Worm (Caenorhabditis elegans) whole organism, mixed stage, embryonic: ENCODE data around the gene F28A12.3.
A peak's percentile ranks its signal among the peaks of the same experiment; 100 is the strongest.

Source experiments
- M03D4.4 ChIP-seq: sonication (generic microtip); optimal IDR thresholded peaks from 2 replicates; lab custom pipeline; 2017; ENCODE audit warnings: mild to moderate bottlenecking, missing genetic modification characterization, missing compliant biosample characterization
- bed-3 ChIP-seq: fragments of 200-800 bp; sonication (Bioruptor generic); optimal IDR thresholded peaks from 3 replicates; lab custom pipeline; 2018; ENCODE audit warnings: mild to moderate bottlenecking, missing genetic modification characterization, moderate library complexity, missing compliant biosample characterization
- blmp-1 ChIP-seq: fragments of 150-350 bp; optimal IDR thresholded peaks from 2 replicates; lab custom pipeline; 2014; ENCODE audit warnings: missing biosample characterization, missing genetic modification characterization
- ceh-43 ChIP-seq: fragments of 200-800 bp; sonication (Bioruptor generic); optimal IDR thresholded peaks from 2 replicates; lab custom pipeline; 2018; ENCODE audit warnings: mild to moderate bottlenecking, missing genetic modification characterization, moderate library complexity, missing compliant biosample characterization
- ceh-83 ChIP-seq: fragments of 200-800 bp; sonication (Bioruptor generic); optimal IDR thresholded peaks from 2 replicates; lab custom pipeline; 2018; ENCODE audit warnings: mild to moderate bottlenecking, missing genetic modification characterization, missing compliant biosample characterization
- ces-1 ChIP-seq: fragments of 150-350 bp; optimal IDR thresholded peaks from 2 replicates; lab custom pipeline; 2014; ENCODE audit warnings: missing biosample characterization, missing genetic modification reagents, missing genetic modification characterization
- cnd-1 ChIP-seq: fragments of 200-800 bp; sonication (Bioruptor generic); optimal IDR thresholded peaks from 2 replicates; lab custom pipeline; 2018; ENCODE audit warnings: mild to moderate bottlenecking, missing genetic modification characterization, missing compliant biosample characterization
- drap-1 ChIP-seq: fragments of 200-800 bp; sonication (Bioruptor generic); optimal IDR thresholded peaks from 3 replicates; lab custom pipeline; 2018; ENCODE audit warnings: mild to moderate bottlenecking, missing genetic modification characterization, missing compliant biosample characterization
- elt-1 ChIP-seq: sonication (generic microtip); optimal IDR thresholded peaks from 2 replicates; lab custom pipeline; 2017; ENCODE audit warnings: missing genetic modification characterization, mild to moderate bottlenecking, missing compliant biosample characterization, antibody characterized with exemption, moderate library complexity, borderline replicate concordance; ENCODE audit not compliant: insufficient read depth
- flh-1 ChIP-seq: fragments of 200-800 bp; sonication (Bioruptor generic); optimal IDR thresholded peaks from 2 replicates; lab custom pipeline; 2018; ENCODE audit warnings: mild to moderate bottlenecking, missing genetic modification characterization, moderate library complexity, missing compliant biosample characterization
- ham-2 ChIP-seq: fragments of 200-800 bp; sonication (Bioruptor generic); optimal IDR thresholded peaks from 2 replicates; lab custom pipeline; 2018; ENCODE audit warnings: mild to moderate bottlenecking, missing genetic modification characterization, missing compliant biosample characterization
- hlh-1 ChIP-seq: fragments of 150-350 bp; optimal IDR thresholded peaks from 2 replicates; lab custom pipeline; 2014; ENCODE audit warnings: missing biosample characterization, missing genetic modification reagents, missing genetic modification characterization
- lin-13 ChIP-seq: fragments of 150-350 bp; optimal IDR thresholded peaks from 2 replicates; lab custom pipeline; 2014; ENCODE audit warnings: missing biosample characterization, missing genetic modification characterization
- lsy-2 ChIP-seq: fragments of 150-350 bp; optimal IDR thresholded peaks from 2 replicates; lab custom pipeline; 2014; ENCODE audit warnings: missing biosample characterization, missing genetic modification characterization
- mab-5 ChIP-seq: fragments of 150-350 bp; optimal IDR thresholded peaks from 2 replicates; lab custom pipeline; 2014; ENCODE audit warnings: missing biosample characterization, missing genetic modification characterization
- mep-1 ChIP-seq: fragments of 150-350 bp; optimal IDR thresholded peaks from 2 replicates; lab custom pipeline; 2017; ENCODE audit warnings: missing biosample characterization, missing genetic modification reagents, missing genetic modification characterization, inconsistent platforms
- mls-2 ChIP-seq: sonication (generic microtip); optimal IDR thresholded peaks from 2 replicates; lab custom pipeline; 2016; ENCODE audit warnings: mild to moderate bottlenecking, missing genetic modification characterization, moderate library complexity, missing compliant biosample characterization
- nhr-12 ChIP-seq: fragments of 150-350 bp; optimal IDR thresholded peaks from 2 replicates; lab custom pipeline; 2014; ENCODE audit warnings: missing biosample characterization, missing genetic modification characterization
- nhr-237 ChIP-seq: fragments of 150-350 bp; optimal IDR thresholded peaks from 2 replicates; lab custom pipeline; 2014; ENCODE audit warnings: missing biosample characterization, missing genetic modification characterization
- nhr-28 ChIP-seq: fragments of 150-350 bp; optimal IDR thresholded peaks from 2 replicates; lab custom pipeline; 2014; ENCODE audit warnings: missing biosample characterization, missing genetic modification characterization
- nhr-76 ChIP-seq: sonication (generic microtip); optimal IDR thresholded peaks from 2 replicates; lab custom pipeline; 2017; ENCODE audit warnings: missing biosample characterization, missing genetic modification characterization
- sem-2 ChIP-seq: fragments of 200-800 bp; sonication (Bioruptor generic); optimal IDR thresholded peaks from 2 replicates; lab custom pipeline; 2018; ENCODE audit warnings: mild to moderate bottlenecking, missing genetic modification characterization, missing compliant biosample characterization
- snpc-4 ChIP-seq: fragments of 150-350 bp; optimal IDR thresholded peaks from 2 replicates; lab custom pipeline; 2014; ENCODE audit warnings: missing biosample characterization, missing genetic modification characterization
- sptf-1 ChIP-seq: sonication (generic microtip); optimal IDR thresholded peaks from 2 replicates; lab custom pipeline; 2017; ENCODE audit warnings: mild to moderate bottlenecking, missing genetic modification characterization, moderate library complexity, missing compliant biosample characterization
- tbx-8 ChIP-seq: fragments of 200-800 bp; sonication (Bioruptor generic); optimal IDR thresholded peaks from 2 replicates; lab custom pipeline; 2018; ENCODE audit warnings: mild to moderate bottlenecking, missing genetic modification characterization, moderate library complexity, missing compliant biosample characterization
- unc-120 ChIP-seq: sonication (generic microtip); optimal IDR thresholded peaks from 2 replicates; lab custom pipeline; 2017; ENCODE audit warnings: missing genetic modification characterization, missing compliant biosample characterization; ENCODE audit not compliant: poor library complexity, severe bottlenecking
- unc-39 ChIP-seq: fragments of 150-350 bp; optimal IDR thresholded peaks from 2 replicates; lab custom pipeline; 2014; ENCODE audit warnings: missing biosample characterization, missing genetic modification characterization
- unc-62 ChIP-seq: fragments of 150-350 bp; optimal IDR thresholded peaks from 2 replicates; lab custom pipeline; 2014; ENCODE audit warnings: missing biosample characterization, missing genetic modification reagents, missing genetic modification characterization
- zip-8 ChIP-seq: fragments of 150-350 bp; optimal IDR thresholded peaks from 2 replicates; lab custom pipeline; 2014; ENCODE audit warnings: missing biosample characterization, missing genetic modification characterization
- ztf-11 ChIP-seq: fragments of 150-350 bp; optimal IDR thresholded peaks from 2 replicates; lab custom pipeline; 2014; ENCODE audit warnings: missing biosample characterization, missing genetic modification characterization

F28A12.3 gene

ce11 chrV:8667230-8668021 lies 26.3 kb upstream of the F28A12.3 start:
- TF ChIP-seq hlh-1 (tag; lab: Kevin White, UChicago) (peak; percentile 89), unc-120 (peak; percentile 76), unc-62 (GFP tag; lab: Kevin White, UChicago) (peak; percentile 22), ceh-83 (GFP tag; lab: Kevin White, UChicago) (no peak)

ce11 chrV:8665765-8666164 lies 24.6 kb upstream of the F28A12.3 start, which contains the start of gene ZC190.4:
Gene ZC190.4 (plus strand): TSS chrV:8666065.
- TF ChIP-seq flh-1 (GFP tag; lab: Kevin White, UChicago) = no peak
- TF ChIP-seq lin-13 (tag; lab: Kevin White, UChicago) = no peak
- TF ChIP-seq unc-120 = no peak
- TF ChIP-seq ham-2 = no peak
- no peak for TF ChIP-seq hlh-1 (tag; lab: Kevin White, UChicago)
- no peak for TF ChIP-seq sem-2 (GFP tag; lab: Kevin White, UChicago)
- TF ChIP-seq sptf-1 = no peak
- TF ChIP-seq nhr-76 (tag; lab: Kevin White, UChicago) = no peak
- no peak for TF ChIP-seq ceh-83 (GFP tag; lab: Kevin White, UChicago)
- no peak for TF ChIP-seq M03D4.4 (tag; lab: Kevin White, UChicago)
- no peak for TF ChIP-seq lsy-2 (tag; lab: Kevin White, UChicago)
- TF ChIP-seq tbx-8 (GFP tag; lab: Kevin White, UChicago) = no peak
- TF ChIP-seq mls-2 (tag; lab: Kevin White, UChicago) = no peak
- no peak for TF ChIP-seq zip-8 (tag; lab: Kevin White, UChicago)

ce11 chrV:8663023-8663422 lies 21.9 kb upstream of the F28A12.3 start:
- TF ChIP-seq mab-5 (tag; lab: Kevin White, UChicago) = no peak
- TF ChIP-seq sem-2 (GFP tag; lab: Kevin White, UChicago) = no peak
- TF ChIP-seq cnd-1 = no peak
- TF ChIP-seq flh-1 (GFP tag; lab: Kevin White, UChicago) = no peak
- TF ChIP-seq blmp-1 (tag; lab: Kevin White, UChicago) = no peak
- TF ChIP-seq ces-1 (GFP tag; lab: Kevin White, UChicago) = no peak
- no peak for TF ChIP-seq nhr-237 (tag; lab: Kevin White, UChicago)
- TF ChIP-seq elt-1 (tag; lab: Kevin White, UChicago) = no peak
- no peak for TF ChIP-seq lin-13 (tag; lab: Kevin White, UChicago)
- TF ChIP-seq mep-1 (tag; lab: Kevin White, UChicago) = no peak
- no peak for TF ChIP-seq unc-39 (tag; lab: Kevin White, UChicago)
- TF ChIP-seq zip-8 (tag; lab: Kevin White, UChicago) = no peak
- TF ChIP-seq nhr-12 (tag; lab: Kevin White, UChicago) = no peak
- TF ChIP-seq M03D4.4 (tag; lab: Kevin White, UChicago) = no peak
- no peak for TF ChIP-seq nhr-28 (tag; lab: Kevin White, UChicago)
- no peak for TF ChIP-seq unc-120
- TF ChIP-seq sptf-1 = no peak

ce11 chrV:8662056-8663006 lies 21.2 kb upstream of the F28A12.3 start:
- TF ChIP-seq flh-1 (GFP tag; lab: Kevin White, UChicago) = no peak
- no peak for TF ChIP-seq nhr-28 (tag; lab: Kevin White, UChicago)
- TF ChIP-seq unc-39 (tag; lab: Kevin White, UChicago) = no peak
- TF ChIP-seq snpc-4 (tag; lab: Kevin White, UChicago) = no peak
- no peak for TF ChIP-seq lsy-2 (tag; lab: Kevin White, UChicago)
- no peak for TF ChIP-seq hlh-1 (tag; lab: Kevin White, UChicago)
- no peak for TF ChIP-seq M03D4.4 (tag; lab: Kevin White, UChicago)
- no peak for TF ChIP-seq bed-3 (GFP tag; lab: Kevin White, UChicago)
- no peak for TF ChIP-seq lin-13 (tag; lab: Kevin White, UChicago)
- TF ChIP-seq sptf-1 = no peak
- TF ChIP-seq nhr-76 (tag; lab: Kevin White, UChicago) = no peak
- no peak for TF ChIP-seq unc-62 (GFP tag; lab: Kevin White, UChicago)
- no peak for TF ChIP-seq ces-1 (GFP tag; lab: Kevin White, UChicago)
- TF ChIP-seq mab-5 (tag; lab: Kevin White, UChicago) = no peak
- no peak for TF ChIP-seq sem-2 (GFP tag; lab: Kevin White, UChicago)
- no peak for TF ChIP-seq ztf-11 (tag; lab: Kevin White, UChicago)
- TF ChIP-seq drap-1 = no peak
- TF ChIP-seq ceh-43 (GFP tag; lab: Kevin White, UChicago) = no peak
- no peak for TF ChIP-seq blmp-1 (tag; lab: Kevin White, UChicago)
